Fruit fly (Drosophila melanogaster): ENCODE results near the gene CG2150.

Gene CG2150

DNA sequence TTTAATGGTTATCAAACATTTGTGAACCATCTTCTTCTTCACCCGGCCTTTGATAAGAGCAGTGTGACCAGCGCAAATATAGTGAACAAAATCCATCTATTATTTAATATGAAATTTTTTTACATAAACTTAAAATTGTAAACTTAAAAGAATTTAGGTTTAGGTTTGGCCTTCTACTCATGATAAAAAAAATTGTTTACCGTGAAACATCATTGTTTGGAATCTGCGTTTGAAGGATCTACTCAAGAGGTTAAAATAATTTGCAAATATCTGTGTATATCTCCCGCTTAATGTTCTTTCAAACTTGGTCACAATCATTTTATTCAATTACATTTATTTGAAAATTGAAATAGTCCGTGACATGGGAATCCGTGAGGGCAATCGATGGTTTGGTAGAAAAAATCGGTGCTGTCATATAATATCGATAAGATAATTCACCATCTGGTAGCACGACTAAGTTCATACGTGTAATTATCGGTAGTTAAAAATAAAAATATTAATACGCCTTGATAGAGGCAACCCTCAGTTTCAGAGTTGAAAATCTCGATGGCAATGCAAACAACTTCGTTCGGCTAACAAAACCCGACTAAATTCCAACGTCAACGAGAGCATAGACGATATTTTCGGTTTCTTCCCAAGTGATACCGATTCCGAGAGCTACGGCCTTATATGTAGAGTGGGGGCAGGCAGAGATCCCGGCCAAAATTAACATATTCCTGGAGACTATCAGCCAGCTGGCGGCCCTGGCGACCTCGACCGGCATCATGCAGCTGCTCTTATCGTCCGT is 7.4 kb upstream of the CG2150 start, which contains the start of the genes betaGlu and sip3 (continued):
- TF ChIP-seq danr (GFP tag; IDR thresholded peaks at IDR 0.05) = no peak
- no peak for TF ChIP-seq CG18011 (GFP tag; optimal IDR thresholded peaks at IDR 0.05)
- TF ChIP-seq Nf-YA (GFP tag; IDR thresholded peaks at IDR 0.05) = no peak
- peak; percentile 90 for TF ChIP-seq CG6791 (GFP tag; IDR thresholded peaks at IDR 0.05; ENCODE audit: partially characterized antibody)
- TF ChIP-seq kay (GFP tag; optimal IDR thresholded peaks at IDR 0.05) = no peak
- no peak for TF ChIP-seq CG6175 (GFP tag; IDR thresholded peaks at IDR 0.05)
- no peak for TF ChIP-seq CG7839 (tag; optimal IDR thresholded peaks at IDR 0.05)
- TF ChIP-seq dysf (GFP tag; IDR thresholded peaks at IDR 0.05) = no peak
- no peak for TF ChIP-seq wdn (GFP tag; IDR thresholded peaks at IDR 0.05)
- TF ChIP-seq Xbp1 (GFP tag; optimal IDR thresholded peaks at IDR 0.05) = peak; percentile 52
- no peak for TF ChIP-seq cad (GFP tag; optimal IDR thresholded peaks at IDR 0.05)
- TF ChIP-seq ato (GFP tag; IDR thresholded peaks at IDR 0.05; ENCODE audit: partially characterized antibody) = peak; percentile 91
- TF ChIP-seq lmd (GFP tag; IDR thresholded peaks at IDR 0.05) = no peak
- TF ChIP-seq CG3726 (GFP tag; IDR thresholded peaks at IDR 0.05) = no peak
- peak; percentile 96 for TF ChIP-seq CG17385 (GFP tag; optimal IDR thresholded peaks at IDR 0.05)
- TF ChIP-seq CG9215 (GFP tag; IDR thresholded peaks at IDR 0.05) = no peak
- no peak for TF ChIP-seq zfh1 (GFP tag; IDR thresholded peaks at IDR 0.05)
- no peak for TF ChIP-seq CG34376 (GFP tag; optimal IDR thresholded peaks at IDR 0.05)
- no peak for TF ChIP-seq CG10209 (GFP tag; optimal IDR thresholded peaks at IDR 0.05)
- TF ChIP-seq CG2199 (GFP tag; IDR thresholded peaks at IDR 0.05) = no peak
- TF ChIP-seq Ets97D (GFP tag; optimal IDR thresholded peaks at IDR 0.05) = peak; percentile 47
- peak; percentile 92 for TF ChIP-seq sna (GFP tag; IDR thresholded peaks at IDR 0.05; ENCODE audit: partially characterized antibody)
- TF ChIP-seq CG10431 (GFP tag; optimal IDR thresholded peaks at IDR 0.05) = no peak
- TF ChIP-seq CG2875 (GFP tag; optimal IDR thresholded peaks at IDR 0.05) = no peak
- no peak for TF ChIP-seq CG17359 (tag; optimal IDR thresholded peaks at IDR 0.05)
- TF ChIP-seq Jarid2 (GFP tag; optimal IDR thresholded peaks at IDR 0.05) = no peak
- peak; percentile 91 for TF ChIP-seq nerfin-2 (GFP tag; IDR thresholded peaks at IDR 0.05; ENCODE audit: partially characterized antibody)
- no peak for TF ChIP-seq Dbx (GFP tag; IDR thresholded peaks at IDR 0.05)
- no peak for TF ChIP-seq CG5953 (GFP tag; IDR thresholded peaks at IDR 0.05)
- TF ChIP-seq CG10959 (GFP tag; IDR thresholded peaks at IDR 0.05) = no peak
- TF ChIP-seq CG3065 (GFP tag; optimal IDR thresholded peaks at IDR 0.05) = no peak
- TF ChIP-seq CG3281 (GFP tag; optimal IDR thresholded peaks at IDR 0.05) = no peak
- peak; percentile 92 for TF ChIP-seq Opbp (GFP tag; IDR thresholded peaks at IDR 0.05; ENCODE audit: partially characterized antibody)
- no peak for TF ChIP-seq croc (GFP tag; conservative IDR thresholded peaks at IDR 0.05)
- peak; percentile 89 for TF ChIP-seq unc-4 (GFP tag; IDR thresholded peaks at IDR 0.05; ENCODE audit: partially characterized antibody)
- TF ChIP-seq Chrac-16 (GFP tag; optimal IDR thresholded peaks at IDR 0.05) = no peak
- peak in 1 of 3 experiments; percentile 46 for TF ChIP-seq lola (GFP tag; optimal IDR thresholded peaks at IDR 0.05)
- peak; percentile 34 for TF ChIP-seq phol (tag; optimal IDR thresholded peaks at IDR 0.05)
- peak; percentile 91 for TF ChIP-seq CG7963 (GFP tag; IDR thresholded peaks at IDR 0.05; ENCODE audit: partially characterized antibody)
- TF ChIP-seq Hr51 (GFP tag; optimal IDR thresholded peaks at IDR 0.05) = no peak
- no peak for TF ChIP-seq CG30403 (GFP tag; optimal IDR thresholded peaks at IDR 0.05)
- TF ChIP-seq crol (GFP tag; IDR thresholded peaks at IDR 0.05) = no peak
- no peak for TF ChIP-seq salm (tag; optimal IDR thresholded peaks at IDR 0.05)
- TF ChIP-seq CG9609 (GFP tag; optimal IDR thresholded peaks at IDR 0.05) = no peak
- TF ChIP-seq Awh (GFP tag; IDR thresholded peaks at IDR 0.05) = no peak
- TF ChIP-seq CG10274 (GFP tag; optimal IDR thresholded peaks at IDR 0.05) = no peak
- TF ChIP-seq CG17802 (tag; optimal IDR thresholded peaks at IDR 0.05) = no peak
- peak; percentile 8 for TF ChIP-seq CG33557 (GFP tag; optimal IDR thresholded peaks at IDR 0.05)
- TF ChIP-seq CG2202 (tag; optimal IDR thresholded peaks at IDR 0.05) = no peak

All from whole organism, embryonic.